Worm (Caenorhabditis elegans) whole organism, L3 larva: ENCODE data around the gene chil-3.
A peak's percentile ranks its signal among the peaks of the same experiment; 100 is the strongest.

Source experiments
- R02D3.7 ChIP-seq: fragments of 150-350 bp; optimal IDR thresholded peaks from 2 replicates; lab custom pipeline; 2014; ENCODE audit warnings: missing biosample characterization, missing genetic modification characterization
- ZK546.5 ChIP-seq: sonication (generic microtip); optimal IDR thresholded peaks from 2 replicates; lab custom pipeline; 2017; ENCODE audit warnings: missing biosample characterization, missing genetic modification characterization
- aly-2 ChIP-seq: fragments of 150-350 bp; optimal IDR thresholded peaks from 2 replicates; lab custom pipeline; 2014; ENCODE audit warnings: missing biosample characterization, missing genetic modification characterization
- ceh-16 ChIP-seq: sonication (generic microtip); optimal IDR thresholded peaks from 2 replicates; lab custom pipeline; 2017; ENCODE audit warnings: missing biosample characterization, missing genetic modification characterization
- ceh-28 ChIP-seq: fragments of 150-350 bp; optimal IDR thresholded peaks from 2 replicates; lab custom pipeline; 2014; ENCODE audit warnings: missing biosample characterization, missing genetic modification reagents, missing genetic modification characterization
- ceh-82 ChIP-seq: fragments of 150-350 bp; optimal IDR thresholded peaks from 2 replicates; lab custom pipeline; 2014; ENCODE audit warnings: missing biosample characterization, missing genetic modification characterization
- ceh-9 ChIP-seq: sonication (generic microtip); optimal IDR thresholded peaks from 2 replicates; lab custom pipeline; 2018; ENCODE audit warnings: missing biosample characterization, missing genetic modification characterization
- daf-12 ChIP-seq: fragments of 150-350 bp; optimal IDR thresholded peaks from 2 replicates; lab custom pipeline; 2014; ENCODE audit warnings: missing biosample characterization, missing genetic modification reagents, missing genetic modification characterization
- egl-27 ChIP-seq: sonication (generic microtip); optimal IDR thresholded peaks from 4 replicates; lab custom pipeline; 2017; ENCODE audit warnings: missing biosample characterization, missing genetic modification reagents, missing genetic modification characterization
- egl-5 ChIP-seq: fragments of 150-350 bp; optimal IDR thresholded peaks from 2 replicates; lab custom pipeline; 2017; ENCODE audit warnings: missing biosample characterization, missing genetic modification reagents, missing genetic modification characterization, inconsistent platforms
- elt-1 ChIP-seq: fragments of 150-350 bp; optimal IDR thresholded peaks from 2 replicates; lab custom pipeline; 2014; ENCODE audit warnings: missing biosample characterization, missing genetic modification characterization
- elt-2 ChIP-seq: sonication (generic microtip); optimal IDR thresholded peaks from 2 replicates; lab custom pipeline; 2016; ENCODE audit warnings: missing genetic modification reagents, mild to moderate bottlenecking, missing genetic modification characterization, missing compliant biosample characterization
- eor-1 ChIP-seq, 2 experiments: fragments of 150-350 bp; optimal IDR thresholded peaks; 2 replicates each; lab custom pipeline; 2014 to 2018; ENCODE audit warnings: missing biosample characterization in 2 of 2, missing genetic modification characterization in 2 of 2
- fkh-10 ChIP-seq: sonication (generic microtip); optimal IDR thresholded peaks from 2 replicates; lab custom pipeline; 2017; ENCODE audit warnings: missing biosample characterization, missing genetic modification reagents, missing genetic modification characterization
- fkh-2 ChIP-seq: fragments of 150-350 bp; optimal IDR thresholded peaks from 2 replicates; lab custom pipeline; 2014; ENCODE audit warnings: missing biosample characterization, missing genetic modification reagents, missing genetic modification characterization
- fos-1 ChIP-seq: fragments of 150-350 bp; optimal IDR thresholded peaks from 2 replicates; lab custom pipeline; 2014; ENCODE audit warnings: missing biosample characterization, missing genetic modification characterization
- hmg-11 ChIP-seq: sonication (generic microtip); optimal IDR thresholded peaks from 2 replicates; lab custom pipeline; 2016; ENCODE audit warnings: missing genetic modification characterization, missing compliant biosample characterization
- jun-1 ChIP-seq: fragments of 150-350 bp; optimal IDR thresholded peaks from 2 replicates; lab custom pipeline; 2014; ENCODE audit warnings: missing biosample characterization, missing genetic modification reagents, missing genetic modification characterization
- lin-15B ChIP-seq: fragments of 150-350 bp; optimal IDR thresholded peaks from 2 replicates; lab custom pipeline; 2014; ENCODE audit warnings: missing biosample characterization, missing genetic modification characterization
- lin-39 ChIP-seq: fragments of 150-350 bp; optimal IDR thresholded peaks from 2 replicates; lab custom pipeline; 2018; ENCODE audit warnings: missing biosample characterization, missing genetic modification reagents, missing genetic modification characterization
- lsy-12 ChIP-seq: sonication (generic microtip); optimal IDR thresholded peaks from 2 replicates; lab custom pipeline; 2016; ENCODE audit warnings: mild to moderate bottlenecking, missing genetic modification characterization, missing compliant biosample characterization
- mdl-1 ChIP-seq: fragments of 150-350 bp; optimal IDR thresholded peaks from 2 replicates; lab custom pipeline; 2014; ENCODE audit warnings: missing biosample characterization, missing genetic modification characterization
- mml-1 ChIP-seq: fragments of 150-350 bp; sonication (generic microtip); optimal IDR thresholded peaks from 3 replicates; lab custom pipeline; 2014; ENCODE audit warnings: missing biosample characterization, missing genetic modification characterization
- nfya-1 ChIP-seq: sonication (generic microtip); optimal IDR thresholded peaks from 2 replicates; lab custom pipeline; 2017; ENCODE audit warnings: missing genetic modification characterization, mild to moderate bottlenecking, missing compliant biosample characterization, antibody characterized with exemption, moderate library complexity; ENCODE audit not compliant: insufficient read depth
- nhr-11 ChIP-seq: fragments of 150-350 bp; optimal IDR thresholded peaks from 2 replicates; lab custom pipeline; 2014; ENCODE audit warnings: missing biosample characterization, missing genetic modification characterization
- nhr-12 ChIP-seq: fragments of 150-350 bp; optimal IDR thresholded peaks from 2 replicates; lab custom pipeline; 2014; ENCODE audit warnings: missing biosample characterization, missing genetic modification characterization
- nhr-23 ChIP-seq: fragments of 150-350 bp; optimal IDR thresholded peaks from 2 replicates; lab custom pipeline; 2014; ENCODE audit warnings: missing biosample characterization, missing genetic modification reagents, missing genetic modification characterization
- nhr-237 ChIP-seq: fragments of 150-350 bp; optimal IDR thresholded peaks from 2 replicates; lab custom pipeline; 2014; ENCODE audit warnings: missing biosample characterization, missing genetic modification characterization
- nhr-25 ChIP-seq: sonication (generic microtip); optimal IDR thresholded peaks from 2 replicates; lab custom pipeline; 2017; ENCODE audit warnings: missing biosample characterization, missing genetic modification characterization
- nhr-28 ChIP-seq: fragments of 150-350 bp; optimal IDR thresholded peaks from 2 replicates; lab custom pipeline; 2014; ENCODE audit warnings: missing biosample characterization, missing genetic modification characterization
- nhr-43 ChIP-seq: sonication (generic microtip); optimal IDR thresholded peaks from 2 replicates; lab custom pipeline; 2016; ENCODE audit warnings: mild to moderate bottlenecking, missing genetic modification characterization, missing compliant biosample characterization; ENCODE audit not compliant: poor library complexity, severe bottlenecking
- nhr-76 ChIP-seq: fragments of 150-350 bp; sonication (generic microtip); optimal IDR thresholded peaks from 5 replicates; lab custom pipeline; 2014; ENCODE audit warnings: missing biosample characterization, missing genetic modification characterization
- pha-4 ChIP-seq: fragments of 150-350 bp; optimal IDR thresholded peaks from 2 replicates; lab custom pipeline; 2014; ENCODE audit warnings: missing biosample characterization, missing genetic modification reagents, missing genetic modification characterization
- pqm-1 ChIP-seq: fragments of 150-350 bp; optimal IDR thresholded peaks from 2 replicates; lab custom pipeline; 2017; ENCODE audit warnings: missing biosample characterization, missing genetic modification characterization, inconsistent platforms
- sea-2 ChIP-seq: fragments of 150-350 bp; sonication (generic microtip); optimal IDR thresholded peaks from 4 replicates; lab custom pipeline; 2014; ENCODE audit warnings: missing biosample characterization, missing genetic modification reagents, missing genetic modification characterization
- skn-1 ChIP-seq: fragments of 150-350 bp; optimal IDR thresholded peaks from 2 replicates; lab custom pipeline; 2014; ENCODE audit warnings: missing biosample characterization, missing genetic modification characterization
- snpc-4 ChIP-seq: fragments of 150-350 bp; optimal IDR thresholded peaks from 2 replicates; lab custom pipeline; 2014; ENCODE audit warnings: missing biosample characterization, missing genetic modification characterization
- unc-39 ChIP-seq: sonication (generic microtip); optimal IDR thresholded peaks from 4 replicates; lab custom pipeline; 2017; ENCODE audit warnings: missing biosample characterization, missing genetic modification characterization
- unc-62 ChIP-seq: fragments of 150-350 bp; sonication (generic microtip); optimal IDR thresholded peaks from 4 replicates; lab custom pipeline; 2014; ENCODE audit warnings: missing biosample characterization, missing genetic modification reagents, missing genetic modification characterization
- zag-1 ChIP-seq: fragments of 150-350 bp; optimal IDR thresholded peaks from 2 replicates; lab custom pipeline; 2014; ENCODE audit warnings: missing biosample characterization, missing genetic modification characterization
- ztf-11 ChIP-seq: fragments of 150-350 bp; optimal IDR thresholded peaks from 2 replicates; lab custom pipeline; 2014; ENCODE audit warnings: missing biosample characterization, missing genetic modification characterization

chil-3 gene

DNA sequence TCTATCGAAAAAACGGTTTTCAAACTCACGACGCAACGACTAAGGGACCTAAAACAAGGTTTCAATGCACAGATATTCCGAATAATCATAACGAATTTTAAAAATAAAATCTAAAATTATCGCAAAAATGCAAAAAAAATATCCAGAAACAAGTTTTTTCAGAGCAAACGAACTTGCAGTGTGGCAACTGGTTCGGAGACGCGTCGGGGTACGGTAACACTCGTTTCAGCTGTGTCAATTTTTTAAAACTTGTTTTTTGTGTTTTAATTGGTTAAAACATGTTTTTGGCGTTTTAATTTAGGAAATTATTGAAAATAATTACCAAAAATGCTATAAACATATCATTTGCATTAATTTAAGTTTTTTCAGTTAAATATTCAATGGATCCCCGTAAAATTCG lies 31.1 kb upstream of the chil-3 start, which contains the start of gene C08H9.16 (continued):
- TF ChIP-seq sea-2 (GFP tag; lab: Kevin White, UChicago): no peak
- TF ChIP-seq nhr-12 (tag; lab: Kevin White, UChicago): no peak
- no peak for TF ChIP-seq daf-12 (tag; lab: Kevin White, UChicago)
- TF ChIP-seq zag-1 (tag; lab: Kevin White, UChicago): no peak
- TF ChIP-seq egl-27 (tag; lab: Kevin White, UChicago): no peak
- no peak for TF ChIP-seq eor-1 (tag; optimal IDR thresholded peaks at IDR 0.05; lab: Kevin White, UChicago)
- TF ChIP-seq fos-1 (tag; lab: Kevin White, UChicago): no peak
- TF ChIP-seq nhr-76: no peak
- TF ChIP-seq skn-1 (tag; lab: Kevin White, UChicago): no peak
- no peak for TF ChIP-seq fkh-2 (tag; lab: Kevin White, UChicago)
- no peak for TF ChIP-seq pqm-1
- peak; percentile 87 for TF ChIP-seq nhr-23
- TF ChIP-seq pha-4: peak; percentile 78
- peak; percentile 26 for TF ChIP-seq nhr-25 (tag; lab: Kevin White, UChicago)
- peak; percentile 21 for TF ChIP-seq elt-2 (tag; lab: Kevin White, UChicago)
- TF ChIP-seq ZK546.5 (tag; lab: Kevin White, UChicago): no peak
- no peak for TF ChIP-seq nhr-11 (tag; lab: Kevin White, UChicago)
- no peak for TF ChIP-seq ztf-11 (tag; lab: Kevin White, UChicago)
- no peak for TF ChIP-seq elt-1
- TF ChIP-seq lin-39 (tag; lab: Kevin White, UChicago): peak; percentile 14
- no peak for TF ChIP-seq ceh-9 (tag; lab: Kevin White, UChicago)
- TF ChIP-seq R02D3.7 (tag; lab: Kevin White, UChicago): peak; percentile 28

DNA sequence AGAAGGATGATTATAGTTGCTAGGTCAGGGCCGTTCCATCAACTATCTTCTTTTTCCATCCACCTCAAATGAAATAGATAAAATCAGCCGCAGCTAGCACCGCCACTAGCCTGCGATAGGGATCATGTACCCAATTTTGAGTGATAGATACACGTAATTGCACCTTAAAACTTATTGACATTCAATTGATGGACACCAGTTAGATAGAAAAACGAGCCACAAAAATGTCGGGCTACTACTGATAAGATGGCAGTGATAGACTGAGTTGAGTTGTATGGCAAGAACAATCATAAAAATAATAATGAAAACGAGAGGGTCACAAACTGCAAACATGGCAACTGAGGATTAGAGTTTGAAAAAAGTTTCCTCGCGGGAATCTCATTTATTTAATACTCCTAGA lies 30.5 kb upstream of the chil-3 start:
- TF ChIP-seq nhr-43 (tag; lab: Kevin White, UChicago): no peak
- peak; percentile 2 for TF ChIP-seq nhr-23
- no peak for TF ChIP-seq mml-1 (tag; lab: Kevin White, UChicago)
- TF ChIP-seq egl-27 (tag; lab: Kevin White, UChicago): no peak
- peak; percentile 91 for TF ChIP-seq elt-1
- no peak for TF ChIP-seq snpc-4
- no peak for TF ChIP-seq ceh-28 (tag; lab: Kevin White, UChicago)
- TF ChIP-seq nhr-237 (tag; lab: Kevin White, UChicago): no peak
- TF ChIP-seq pqm-1: peak; percentile 48
- TF ChIP-seq unc-39: no peak
- no peak for TF ChIP-seq hmg-11 (tag; lab: Kevin White, UChicago)
- no peak for TF ChIP-seq aly-2 (tag; lab: Kevin White, UChicago)
- TF ChIP-seq elt-2 (tag; lab: Kevin White, UChicago): peak; percentile 75
- no peak for TF ChIP-seq nfya-1 (tag; lab: Kevin White, UChicago)
- no peak for TF ChIP-seq ceh-9 (tag; lab: Kevin White, UChicago)

DNA sequence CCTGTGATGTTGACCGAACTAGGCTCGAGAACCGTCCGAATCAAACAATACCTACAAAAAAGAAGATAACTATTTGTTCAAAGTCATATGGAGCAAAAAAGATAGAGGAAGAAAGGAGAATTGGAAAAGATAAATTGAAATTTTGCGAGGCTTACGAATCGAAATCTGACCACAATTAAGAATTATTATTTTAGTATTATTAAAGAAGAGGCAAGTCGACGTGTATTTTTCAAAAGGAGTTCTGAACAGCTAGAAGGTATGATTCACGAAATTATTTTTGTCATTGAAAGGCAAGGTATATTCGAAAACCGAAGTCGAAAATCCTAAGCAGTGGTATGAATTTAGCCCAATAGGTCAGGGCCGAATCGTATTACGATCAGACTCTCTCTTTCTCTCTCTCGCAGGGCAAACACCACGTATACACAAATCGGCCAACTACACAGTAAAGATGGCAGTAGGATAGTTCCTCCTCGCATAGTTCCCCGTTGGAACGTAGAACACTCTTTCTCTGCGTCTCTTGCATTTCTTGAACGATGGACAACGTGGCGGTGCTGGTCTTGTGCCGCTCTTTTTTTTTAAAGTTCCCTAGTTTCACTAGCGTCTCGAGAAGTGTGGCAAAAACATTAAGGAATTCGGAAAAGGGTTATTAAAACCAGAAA lies 29.9 kb upstream of the chil-3 start, which contains the start of gene vgln-1:
TSS of gene vgln-1 (minus strand) at position 51 of the 659 bp plus-strand sequence.
- TF ChIP-seq unc-39: no peak
- TF ChIP-seq pqm-1: no peak
- no peak for TF ChIP-seq lsy-12 (tag; lab: Kevin White, UChicago)
- TF ChIP-seq unc-62 (GFP tag; lab: Kevin White, UChicago): no peak
- TF ChIP-seq egl-27 (tag; lab: Kevin White, UChicago): no peak
- no peak for TF ChIP-seq nhr-28 (tag; lab: Kevin White, UChicago)
- TF ChIP-seq nhr-25 (tag; lab: Kevin White, UChicago): peak; percentile 55
- TF ChIP-seq eor-1 (tag; optimal IDR thresholded peaks at IDR 0.05; lab: Kevin White, UChicago): no peak
- peak; percentile 1 for TF ChIP-seq hmg-11 (tag; lab: Kevin White, UChicago)
- peak; percentile 69 for TF ChIP-seq pha-4
- no peak for TF ChIP-seq skn-1 (tag; lab: Kevin White, UChicago)
- peak; percentile 61 for TF ChIP-seq nhr-23
- TF ChIP-seq aly-2 (tag; lab: Kevin White, UChicago): no peak
- no peak for TF ChIP-seq nhr-11 (tag; lab: Kevin White, UChicago)
- no peak for TF ChIP-seq R02D3.7 (tag; lab: Kevin White, UChicago)
- no peak for TF ChIP-seq nhr-12 (tag; lab: Kevin White, UChicago)
- no peak for TF ChIP-seq ztf-11 (tag; lab: Kevin White, UChicago)
- TF ChIP-seq, all 47 proteins: peak for 4

DNA sequence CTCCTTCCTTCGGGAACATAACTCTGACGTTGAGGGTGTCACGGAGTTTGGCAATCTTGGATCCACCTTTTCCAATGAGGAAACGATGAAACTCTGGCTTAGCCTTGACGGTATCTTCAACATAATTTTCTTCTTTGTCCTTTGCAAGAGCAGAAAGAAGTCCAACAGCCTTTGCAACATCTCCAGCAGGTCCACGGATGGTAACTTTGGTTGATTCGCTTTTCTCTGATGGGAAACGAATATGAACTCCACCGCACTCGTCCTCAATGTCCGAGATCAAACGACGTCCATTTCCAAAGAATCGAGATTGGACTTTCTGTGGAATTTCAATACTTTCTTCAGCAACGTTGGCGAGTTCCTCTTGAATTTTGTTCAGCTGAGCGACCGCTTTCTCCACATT lies 27.3 kb upstream of the chil-3 start:
- TF ChIP-seq ceh-16 (tag; lab: Kevin White, UChicago) (no peak), mdl-1 (no peak), nhr-76 (no peak), fkh-10 (GFP tag; lab: Kevin White, UChicago) (no peak), zag-1 (tag; lab: Kevin White, UChicago) (no peak), nhr-12 (tag; lab: Kevin White, UChicago) (no peak), ztf-11 (tag; lab: Kevin White, UChicago) (no peak), sea-2 (GFP tag; lab: Kevin White, UChicago) (no peak), ceh-82 (tag; lab: Kevin White, UChicago) (no peak), nhr-237 (tag; lab: Kevin White, UChicago) (no peak), mml-1 (tag; lab: Kevin White, UChicago) (no peak), lin-15B (tag; lab: Kevin White, UChicago) (no peak), egl-5 (tag; lab: Kevin White, UChicago) (no peak), nhr-23 (no peak), fkh-2 (tag; lab: Kevin White, UChicago) (no peak), ZK546.5 (tag; lab: Kevin White, UChicago) (no peak), nhr-25 (tag; lab: Kevin White, UChicago) (no peak), pha-4 (no peak), jun-1 (tag; lab: Kevin White, UChicago) (no peak)
